Fruit fly (Drosophila melanogaster) whole organism, embryonic: ENCODE results near the gene CG7970.

Source experiments
- CG4328 ChIP-seq: fragments of 200-800 bp; sonication (Bioruptor generic); optimal IDR thresholded peaks from 3 replicates; lab custom pipeline; 2017; ENCODE audit warnings: missing biosample characterization, missing genetic modification reagents, missing genetic modification characterization
- CG7372 ChIP-seq: fragments of 200-800 bp; sonication (Bioruptor generic); IDR thresholded peaks from 2 replicates; pipeline ENCODE4 v1.3.6; 2022; ENCODE audit warnings: missing biosample characterization, missing genetic modification characterization
- CG8281 ChIP-seq: fragments of 200-800 bp; sonication (Bioruptor generic); optimal IDR thresholded peaks from 2 replicates; lab custom pipeline; 2018; ENCODE audit warnings: missing biosample characterization, mild to moderate bottlenecking, missing genetic modification characterization, moderate library complexity
- Oli ChIP-seq: fragments of 200-800 bp; sonication (Bioruptor generic); optimal IDR thresholded peaks from 2 replicates; lab custom pipeline; 2018; ENCODE audit warnings: missing biosample characterization, mild to moderate bottlenecking, missing genetic modification characterization, moderate library complexity

DNA sequence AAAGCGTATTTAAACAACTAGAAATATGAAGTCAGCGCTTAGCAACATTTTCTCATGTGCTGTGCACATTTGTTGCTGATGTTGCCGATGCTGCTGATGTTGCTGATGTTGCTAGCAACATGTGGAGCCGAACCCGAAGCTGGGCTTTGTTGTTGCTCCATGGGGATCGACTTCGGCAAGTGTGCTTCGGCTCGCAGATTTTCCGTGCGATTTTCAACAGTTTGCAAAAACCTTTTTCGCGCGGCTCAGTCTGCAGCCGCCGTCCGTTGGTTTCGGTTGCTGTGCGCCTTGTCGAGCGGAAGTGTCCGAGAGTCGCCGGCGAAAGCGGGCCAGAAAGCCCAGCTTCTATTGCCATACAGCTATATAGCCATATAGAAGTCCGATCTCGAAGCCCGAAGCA, 36.0 kb downstream of the CG7970 start:
- no peak for TF ChIP-seq CG4328
- no peak for TF ChIP-seq Oli (tag; lab: Kevin White, UChicago)
- TF ChIP-seq CG7372 (GFP tag; lab: Robert Waterston, UW) = no peak
- TF ChIP-seq CG8281 (tag; lab: Kevin White, UChicago) = no peak
